Fruit fly (Drosophila melanogaster) whole organism, wandering third instar larva: ENCODE measurements around the gene Or22c.

Source experiments
- Myc ChIP-seq: fragments of >200 bp; optimal IDR thresholded peaks from 2 replicates; lab custom pipeline; 2017
- N ChIP-seq: fragments of >200 bp; optimal IDR thresholded peaks from 2 replicates; lab custom pipeline; 2018; ENCODE audit warnings: missing biosample characterization, missing external identifiers, missing genetic modification characterization
- Rel ChIP-seq, 2 experiments: fragments of 200-800 bp; sonication (Bioruptor generic) in 1 of 2; optimal IDR thresholded peaks; 2 replicates in 1 of 2; 3 replicates in 1 of 2; lab custom pipeline; 2016 to 2019; ENCODE audit warnings: mild to moderate bottlenecking in 2 of 2, missing biosample characterization in 2 of 2, missing genetic modification characterization in 2 of 2, moderate library complexity in 1 of 2
- dl ChIP-seq, 2 experiments: fragments of 175-275, 200-275 bp in 1 of 2; fragments of 200-275 bp in 1 of 2; sonication (Bioruptor generic); optimal IDR thresholded peaks; lab custom pipeline; 2018; ENCODE audit warnings: mild to moderate bottlenecking in 2 of 2, missing biosample characterization in 2 of 2, missing genetic modification characterization in 2 of 2, moderate library complexity in 2 of 2; ENCODE audit not compliant: partially characterized antibody in 2 of 2, insufficient read depth in 1 of 2
- jim ChIP-seq: fragments of 175-275, 200-325 bp; sonication (Bioruptor generic); optimal IDR thresholded peaks from 2 replicates; lab custom pipeline; 2016; ENCODE audit warnings: missing biosample characterization, mild to moderate bottlenecking, missing genetic modification characterization
- pan ChIP-seq: fragments of >200 bp; optimal IDR thresholded peaks from 2 replicates; lab custom pipeline; 2017
- sage ChIP-seq: fragments of 200-800 bp; sonication (Bioruptor generic); optimal IDR thresholded peaks from 2 replicates; lab custom pipeline; 2016; ENCODE audit warnings: missing biosample characterization, mild to moderate bottlenecking, missing genetic modification characterization
- usp ChIP-seq: fragments of >200 bp; optimal IDR thresholded peaks from 2 replicates; lab custom pipeline; 2017; ENCODE audit warnings: missing biosample characterization, missing genetic modification characterization

- TF ChIP-seq jim (GFP tag; lab: Kevin White, UChicago) (no peak), Myc (lab: Kevin White, UChicago) (no peak), Rel (GFP tag; optimal IDR thresholded peaks at IDR 0.05; lab: Kevin White, UChicago) (no peak), Rel (tag; optimal IDR thresholded peaks at IDR 0.05; lab: Kevin White, UChicago) (no peak), sage (GFP tag; lab: Kevin White, UChicago) (no peak), N (GFP tag; lab: Kevin White, UChicago) (no peak), usp (GFP tag; lab: Kevin White, UChicago) (no peak), pan (no peak), dl (GFP tag; optimal IDR thresholded peaks at IDR 0.05; lab: Kevin White, UChicago; ENCODE audit: insufficient read depth in 1 of 2, partially characterized antibody in 2 of 2) (no peak)
These were observed 16.0 kb upstream of the Or22c start for dm6 chr2L:2038253-2038955.
